Worm (Caenorhabditis elegans) whole organism, L2 larva: ENCODE data around the gene F32H5.1.
A peak's percentile ranks its signal among the peaks of the same experiment; 100 is the strongest.

Experiments
- C34F6.9 ChIP-seq: fragments of 150-350 bp; optimal IDR thresholded peaks from 2 replicates; lab custom pipeline; 2014; ENCODE audit warnings: missing biosample characterization, missing genetic modification characterization
- F13H6.1 ChIP-seq: sonication (generic microtip); optimal IDR thresholded peaks from 2 replicates; lab custom pipeline; 2016; ENCODE audit warnings: missing genetic modification characterization, missing compliant biosample characterization
- Y55F3AM.14 ChIP-seq: fragments of 200-800 bp; sonication (Bioruptor generic); optimal IDR thresholded peaks from 2 replicates; lab custom pipeline; 2018; ENCODE audit warnings: mild to moderate bottlenecking, missing genetic modification characterization, missing compliant biosample characterization
- ZK546.5 ChIP-seq: sonication (generic microtip); optimal IDR thresholded peaks from 2 replicates; lab custom pipeline; 2017; ENCODE audit warnings: missing biosample characterization, missing genetic modification characterization
- alr-1 ChIP-seq: fragments of 150-350 bp; optimal IDR thresholded peaks from 2 replicates; lab custom pipeline; 2014; ENCODE audit warnings: missing biosample characterization, missing genetic modification characterization
- ama-1 ChIP-seq: fragments of 150-350 bp; optimal IDR thresholded peaks from 2 replicates; lab custom pipeline; 2018; ENCODE audit warnings: inconsistent platforms
- blmp-1 ChIP-seq: sonication (generic microtip); optimal IDR thresholded peaks from 2 replicates; lab custom pipeline; 2017; ENCODE audit warnings: missing genetic modification characterization, mild to moderate bottlenecking, missing compliant biosample characterization, antibody characterized with exemption, moderate library complexity; ENCODE audit not compliant: insufficient read depth
- ceh-16 ChIP-seq: fragments of 150-350 bp; optimal IDR thresholded peaks from 2 replicates; lab custom pipeline; 2014; ENCODE audit warnings: missing biosample characterization, missing genetic modification characterization
- ceh-82 ChIP-seq: fragments of 150-350 bp; optimal IDR thresholded peaks from 2 replicates; lab custom pipeline; 2014; ENCODE audit warnings: missing biosample characterization, missing genetic modification characterization
- crh-2 ChIP-seq: sonication (generic microtip); optimal IDR thresholded peaks from 2 replicates; lab custom pipeline; 2017; ENCODE audit warnings: missing biosample characterization, missing genetic modification characterization
- dmd-4 ChIP-seq: sonication (generic microtip); optimal IDR thresholded peaks from 2 replicates; lab custom pipeline; 2017; ENCODE audit warnings: missing biosample characterization, missing genetic modification characterization
- egl-27 ChIP-seq: sonication (generic microtip); optimal IDR thresholded peaks from 3 replicates; lab custom pipeline; 2017; ENCODE audit warnings: missing biosample characterization, missing genetic modification reagents, missing genetic modification characterization
- fos-1 ChIP-seq: fragments of 150-350 bp; optimal IDR thresholded peaks from 2 replicates; lab custom pipeline; 2014; ENCODE audit warnings: missing biosample characterization, missing genetic modification characterization
- gmeb-1 ChIP-seq: fragments of 150-350 bp; optimal IDR thresholded peaks from 2 replicates; lab custom pipeline; 2014; ENCODE audit warnings: missing biosample characterization, missing genetic modification characterization
- lin-13 ChIP-seq: fragments of 150-350 bp; optimal IDR thresholded peaks from 2 replicates; lab custom pipeline; 2014; ENCODE audit warnings: missing biosample characterization, missing genetic modification reagents, missing genetic modification characterization
- lin-39 ChIP-seq: fragments of 150-350 bp; optimal IDR thresholded peaks from 2 replicates; lab custom pipeline; 2014; ENCODE audit warnings: missing biosample characterization, missing genetic modification reagents, missing genetic modification characterization
- lsy-2 ChIP-seq, 2 experiments: fragments of 150-350 bp in 1 of 2; sonication (generic microtip) in 1 of 2; optimal IDR thresholded peaks; 2 replicates each; lab custom pipeline; 2014 to 2017; ENCODE audit warnings: missing biosample characterization in 2 of 2, missing genetic modification characterization in 2 of 2
- mab-5 ChIP-seq: fragments of 150-350 bp; optimal IDR thresholded peaks from 2 replicates; lab custom pipeline; 2014; ENCODE audit warnings: missing biosample characterization, missing genetic modification characterization
- mbf-1 ChIP-seq: sonication (generic microtip); optimal IDR thresholded peaks from 2 replicates; lab custom pipeline; 2017; ENCODE audit warnings: missing biosample characterization, missing genetic modification characterization
- nhr-11 ChIP-seq: fragments of 150-350 bp; optimal IDR thresholded peaks from 2 replicates; lab custom pipeline; 2014; ENCODE audit warnings: missing biosample characterization, missing genetic modification characterization
- nhr-12 ChIP-seq: fragments of 150-350 bp; optimal IDR thresholded peaks from 2 replicates; lab custom pipeline; 2014; ENCODE audit warnings: missing biosample characterization, missing genetic modification characterization
- nhr-129 ChIP-seq: fragments of 150-350 bp; optimal IDR thresholded peaks from 2 replicates; lab custom pipeline; 2014; ENCODE audit warnings: missing biosample characterization, missing genetic modification characterization
- nhr-21 ChIP-seq: fragments of 150-350 bp; optimal IDR thresholded peaks from 2 replicates; lab custom pipeline; 2014; ENCODE audit warnings: missing biosample characterization, missing genetic modification characterization
- nhr-23 ChIP-seq: fragments of 150-350 bp; optimal IDR thresholded peaks from 2 replicates; lab custom pipeline; 2014; ENCODE audit warnings: missing biosample characterization, missing genetic modification reagents, missing genetic modification characterization
- nhr-237 ChIP-seq: fragments of 150-350 bp; optimal IDR thresholded peaks from 2 replicates; lab custom pipeline; 2014; ENCODE audit warnings: missing biosample characterization, missing genetic modification characterization
- nhr-25 ChIP-seq: fragments of 150-350 bp; sonication (generic microtip); optimal IDR thresholded peaks from 3 replicates; lab custom pipeline; 2014; ENCODE audit warnings: missing biosample characterization, missing genetic modification characterization
- nhr-77 ChIP-seq: fragments of 150-350 bp; optimal IDR thresholded peaks from 2 replicates; lab custom pipeline; 2014; ENCODE audit warnings: missing biosample characterization, missing genetic modification characterization
- peb-1 ChIP-seq: fragments of 150-350 bp; optimal IDR thresholded peaks from 2 replicates; lab custom pipeline; 2014; ENCODE audit warnings: missing biosample characterization, missing genetic modification characterization
- sem-4 ChIP-seq: fragments of 150-350 bp; optimal IDR thresholded peaks from 2 replicates; lab custom pipeline; 2014; ENCODE audit warnings: missing biosample characterization, missing genetic modification reagents, missing genetic modification characterization
- skn-1 ChIP-seq: sonication (generic microtip); optimal IDR thresholded peaks from 2 replicates; lab custom pipeline; 2017; ENCODE audit warnings: missing biosample characterization, missing genetic modification characterization
- sma-3 ChIP-seq: sonication (generic microtip); optimal IDR thresholded peaks from 2 replicates; lab custom pipeline; 2016; ENCODE audit warnings: missing genetic modification reagents, missing genetic modification characterization, missing compliant biosample characterization
- sma-9 ChIP-seq, 2 experiments: fragments of 150-350 bp in 1 of 2; sonication (generic microtip) in 1 of 2; optimal IDR thresholded peaks; 2 replicates each; lab custom pipeline; 2014 to 2016; ENCODE audit warnings: missing genetic modification characterization in 2 of 2, mild to moderate bottlenecking in 1 of 2, missing biosample characterization in 1 of 2, missing compliant biosample characterization in 1 of 2, missing genetic modification reagents in 1 of 2, moderate library complexity in 1 of 2
- snpc-4 ChIP-seq: fragments of 150-350 bp; optimal IDR thresholded peaks from 2 replicates; lab custom pipeline; 2014; ENCODE audit warnings: missing biosample characterization, missing genetic modification characterization
- unc-39 ChIP-seq: fragments of 150-350 bp; optimal IDR thresholded peaks from 2 replicates; lab custom pipeline; 2014; ENCODE audit warnings: missing biosample characterization, missing genetic modification characterization
- unc-55 ChIP-seq: fragments of 150-350 bp; sonication (generic microtip); optimal IDR thresholded peaks from 3 replicates; lab custom pipeline; 2014; ENCODE audit warnings: missing biosample characterization, missing genetic modification reagents, missing genetic modification characterization

Gene F32H5.1

DNA sequence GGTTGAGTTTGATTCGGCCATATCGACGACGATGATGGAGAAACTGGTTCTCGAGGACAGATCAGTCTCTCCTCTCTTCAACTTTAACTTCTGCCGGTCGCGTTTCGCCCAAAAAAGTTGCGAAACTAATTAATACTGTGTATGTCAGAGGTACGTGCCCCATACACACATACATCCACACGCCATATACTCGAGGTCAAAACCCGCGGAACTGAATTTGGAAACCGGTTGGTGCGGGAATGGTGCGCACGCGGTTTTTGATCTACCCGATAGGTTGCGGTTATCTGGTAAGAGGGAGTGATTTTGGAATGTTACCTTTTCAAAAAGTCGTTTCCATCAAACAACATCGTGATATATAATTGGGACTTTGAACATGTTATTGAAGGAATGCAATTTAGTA, 22.3 kb upstream of the F32H5.1 start, which contains the start of gene ifbp-1 (continued):
- TF ChIP-seq dmd-4 (tag; lab: Kevin White, UChicago) (no peak), ceh-16 (peak; percentile 68), nhr-25 (tag; lab: Kevin White, UChicago) (peak; percentile 98), crh-2 (tag; lab: Kevin White, UChicago) (peak; percentile 73), nhr-77 (tag; lab: Kevin White, UChicago) (no peak), ama-1 (no peak), nhr-12 (no peak), lin-39 (tag; lab: Kevin White, UChicago) (no peak), Y55F3AM.14 (GFP tag; lab: Kevin White, UChicago) (peak; percentile 0), nhr-237 (tag; lab: Kevin White, UChicago) (no peak), mbf-1 (tag; lab: Kevin White, UChicago) (no peak), gmeb-1 (peak; percentile 67), peb-1 (tag; lab: Kevin White, UChicago) (no peak), skn-1 (tag; lab: Kevin White, UChicago) (no peak), unc-55 (GFP tag; lab: Kevin White, UChicago) (no peak), alr-1 (tag; lab: Kevin White, UChicago) (no peak), snpc-4 (tag; lab: Kevin White, UChicago) (no peak), sma-3 (GFP tag; lab: Kevin White, UChicago) (peak; percentile 84), blmp-1 (tag; lab: Kevin White, UChicago) (peak; percentile 77), mab-5 (tag; lab: Kevin White, UChicago) (no peak), nhr-129 (tag; lab: Kevin White, UChicago) (peak; percentile 65), sem-4 (tag; lab: Kevin White, UChicago) (peak; percentile 31)

DNA sequence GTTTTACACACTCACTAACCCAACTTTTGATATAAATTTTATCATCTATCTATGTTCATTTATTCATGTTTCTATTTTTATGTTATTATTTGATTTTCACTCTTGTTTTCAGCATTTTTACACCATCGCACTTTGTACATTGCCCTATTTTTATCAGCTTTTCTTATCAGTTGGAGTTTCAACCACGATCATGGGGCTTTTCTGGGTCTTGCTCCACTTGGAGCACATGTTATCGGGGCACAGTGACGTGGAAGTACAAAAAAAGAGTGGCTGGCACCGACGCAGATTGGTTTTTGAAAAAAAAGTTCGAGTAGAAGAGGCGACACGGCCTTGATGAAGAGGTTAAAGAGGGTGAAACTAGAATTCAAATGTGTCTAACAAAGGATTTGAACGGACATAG, 19.3 kb upstream of the F32H5.1 start:
- no peak for TF ChIP-seq mbf-1 (tag; lab: Kevin White, UChicago)
- no peak for TF ChIP-seq ceh-82
- no peak for TF ChIP-seq nhr-23
- TF ChIP-seq F13H6.1 (tag; lab: Kevin White, UChicago): peak; percentile 25
- TF ChIP-seq gmeb-1: peak; percentile 27
- peak; percentile 85 for TF ChIP-seq crh-2 (tag; lab: Kevin White, UChicago)
- no peak for TF ChIP-seq ama-1
- peak; percentile 55 for TF ChIP-seq fos-1 (tag; lab: Kevin White, UChicago)
- TF ChIP-seq lin-39 (tag; lab: Kevin White, UChicago): no peak
- no peak for TF ChIP-seq nhr-11 (tag; lab: Kevin White, UChicago)
- no peak for TF ChIP-seq alr-1 (tag; lab: Kevin White, UChicago)
- peak; percentile 51 for TF ChIP-seq sma-9 (GFP tag; optimal IDR thresholded peaks at IDR 0.05; lab: Kevin White, UChicago)
- TF ChIP-seq sma-9 (tag; optimal IDR thresholded peaks at IDR 0.05; lab: Kevin White, UChicago): no peak
- no peak for TF ChIP-seq mab-5 (tag; lab: Kevin White, UChicago)

DNA sequence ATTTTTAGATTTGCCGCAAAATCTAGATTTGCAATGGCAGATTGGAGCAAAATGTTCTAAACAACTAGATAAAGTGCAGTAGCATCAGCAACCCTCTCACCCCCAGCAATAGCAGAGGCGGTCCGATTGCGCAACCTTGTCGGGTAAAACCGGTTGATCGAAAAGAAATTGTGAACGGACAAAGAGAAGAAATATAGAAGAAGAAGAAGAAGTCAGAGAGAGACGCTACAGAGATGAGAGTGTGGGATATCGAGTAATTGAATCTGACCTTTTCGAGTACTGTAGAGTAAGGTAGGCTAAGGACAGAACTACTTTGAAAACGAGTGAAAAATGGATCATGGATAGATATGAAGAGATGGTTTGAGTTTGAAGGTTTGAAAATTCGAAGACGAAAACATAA, 18.0 kb upstream of the F32H5.1 start:
- peak; percentile 59 for TF ChIP-seq egl-27
- TF ChIP-seq F13H6.1 (tag; lab: Kevin White, UChicago): peak; percentile 62
- TF ChIP-seq ZK546.5 (tag; lab: Kevin White, UChicago): no peak
- TF ChIP-seq C34F6.9 (tag; lab: Kevin White, UChicago): no peak
- no peak for TF ChIP-seq lin-39 (tag; lab: Kevin White, UChicago)
- TF ChIP-seq crh-2 (tag; lab: Kevin White, UChicago): no peak
- TF ChIP-seq nhr-11 (tag; lab: Kevin White, UChicago): no peak
- TF ChIP-seq ama-1: no peak
- TF ChIP-seq fos-1 (tag; lab: Kevin White, UChicago): peak; percentile 24
- TF ChIP-seq blmp-1 (tag; lab: Kevin White, UChicago): peak; percentile 22
- TF ChIP-seq mbf-1 (tag; lab: Kevin White, UChicago): no peak
- TF ChIP-seq nhr-129 (tag; lab: Kevin White, UChicago): peak; percentile 13
- TF ChIP-seq mab-5 (tag; lab: Kevin White, UChicago): no peak
- no peak for TF ChIP-seq peb-1 (tag; lab: Kevin White, UChicago)
- no peak for TF ChIP-seq nhr-21 (tag; lab: Kevin White, UChicago)
- peak; percentile 7 for TF ChIP-seq lin-13 (GFP tag; lab: Kevin White, UChicago)
- peak; percentile 79 for TF ChIP-seq nhr-25 (tag; lab: Kevin White, UChicago)
- no peak for TF ChIP-seq unc-39 (tag; lab: Kevin White, UChicago)
- no peak for TF ChIP-seq skn-1 (tag; lab: Kevin White, UChicago)
- TF ChIP-seq ceh-16: peak; percentile 68
- TF ChIP-seq sma-3 (GFP tag; lab: Kevin White, UChicago): peak; percentile 17
- peak in 1 of 2 experiments; percentile 15 for TF ChIP-seq lsy-2 (tag; optimal IDR thresholded peaks at IDR 0.05; lab: Kevin White, UChicago)
- peak; percentile 43 for TF ChIP-seq sma-9 (GFP tag; optimal IDR thresholded peaks at IDR 0.05; lab: Kevin White, UChicago)
- no peak for TF ChIP-seq sma-9 (tag; optimal IDR thresholded peaks at IDR 0.05; lab: Kevin White, UChicago)
- TF ChIP-seq Y55F3AM.14 (GFP tag; lab: Kevin White, UChicago): no peak
- no peak for TF ChIP-seq nhr-12
- TF ChIP-seq, all 48 proteins: peak for 11
